Worm (Caenorhabditis elegans) whole organism, late embryonic: ENCODE measurements around the gene ncx-5.

Experiments used
- C38D4.7 ChIP-seq: fragments of 200-800 bp; sonication (Bioruptor generic); optimal IDR thresholded peaks from 2 replicates; lab custom pipeline; 2018; ENCODE audit warnings: mild to moderate bottlenecking, missing genetic modification characterization, moderate library complexity, missing compliant biosample characterization
- F13H6.1 ChIP-seq: sonication (generic microtip); optimal IDR thresholded peaks from 2 replicates; lab custom pipeline; 2016; ENCODE audit warnings: missing genetic modification characterization, missing compliant biosample characterization
- K02D7.2 ChIP-seq: sonication (generic microtip); optimal IDR thresholded peaks from 2 replicates; lab custom pipeline; 2017; ENCODE audit warnings: mild to moderate bottlenecking, missing genetic modification characterization, missing compliant biosample characterization
- T23F11.4 ChIP-seq: fragments of 200-800 bp; sonication (Bioruptor generic); optimal IDR thresholded peaks from 2 replicates; lab custom pipeline; 2018; ENCODE audit warnings: mild to moderate bottlenecking, missing genetic modification characterization, missing compliant biosample characterization
- ama-1 ChIP-seq: fragments of 150-350 bp; optimal IDR thresholded peaks from 2 replicates; lab custom pipeline; 2014
- ceh-14 ChIP-seq: sonication (generic microtip); optimal IDR thresholded peaks from 2 replicates; lab custom pipeline; 2016; ENCODE audit warnings: missing genotype, missing genetic modification characterization, missing compliant biosample characterization
- ceh-18 ChIP-seq: sonication (generic microtip); optimal IDR thresholded peaks from 2 replicates; lab custom pipeline; 2016; ENCODE audit warnings: missing genetic modification characterization, missing compliant biosample characterization
- ceh-19 ChIP-seq: fragments of 200-800 bp; sonication (Bioruptor generic); optimal IDR thresholded peaks from 2 replicates; lab custom pipeline; 2018; ENCODE audit warnings: mild to moderate bottlenecking, missing genetic modification characterization, missing compliant biosample characterization
- ceh-30 ChIP-seq: fragments of 150-350 bp; optimal IDR thresholded peaks from 2 replicates; lab custom pipeline; 2014; ENCODE audit warnings: missing biosample characterization, missing genetic modification characterization
- ceh-45 ChIP-seq: fragments of 200-800 bp; sonication (Bioruptor generic); IDR thresholded peaks from 2 replicates; pipeline ENCODE4 v1.3.6; 2022; ENCODE audit warnings: missing genetic modification reagents, missing genetic modification characterization, missing compliant biosample characterization
- ceh-6 ChIP-seq: fragments of 200-800 bp; sonication (Bioruptor generic); optimal IDR thresholded peaks from 2 replicates; lab custom pipeline; 2018; ENCODE audit warnings: mild to moderate bottlenecking, missing genetic modification characterization, missing compliant biosample characterization
- che-1 ChIP-seq: sonication (generic microtip); optimal IDR thresholded peaks from 2 replicates; lab custom pipeline; 2016; ENCODE audit warnings: mild to moderate bottlenecking, missing genetic modification characterization, missing compliant biosample characterization
- elt-2 ChIP-seq: sonication (generic microtip); optimal IDR thresholded peaks from 2 replicates; lab custom pipeline; 2016; ENCODE audit warnings: missing genetic modification reagents, missing genetic modification characterization, missing compliant biosample characterization
- ets-4 ChIP-seq: sonication (generic microtip); optimal IDR thresholded peaks from 2 replicates; lab custom pipeline; 2016; ENCODE audit warnings: missing genetic modification characterization, missing compliant biosample characterization
- hlh-15 ChIP-seq: sonication (generic microtip); optimal IDR thresholded peaks from 2 replicates; lab custom pipeline; 2016; ENCODE audit warnings: missing genetic modification characterization, missing compliant biosample characterization
- hlh-30 ChIP-seq: sonication (generic microtip); optimal IDR thresholded peaks from 2 replicates; lab custom pipeline; 2017; ENCODE audit warnings: antibody characterized with exemption, missing genetic modification characterization, missing compliant biosample characterization; ENCODE audit not compliant: insufficient read depth
- lim-6 ChIP-seq: sonication (generic microtip); optimal IDR thresholded peaks from 2 replicates; lab custom pipeline; 2016; ENCODE audit warnings: missing genetic modification characterization, missing compliant biosample characterization
- lin-11 ChIP-seq: fragments of 200-800 bp; sonication (Bioruptor generic); optimal IDR thresholded peaks from 2 replicates; lab custom pipeline; 2018; ENCODE audit warnings: mild to moderate bottlenecking, missing genetic modification characterization, missing compliant biosample characterization
- madf-2 ChIP-seq: sonication (generic microtip); optimal IDR thresholded peaks from 2 replicates; lab custom pipeline; 2017; ENCODE audit warnings: missing genetic modification characterization, missing compliant biosample characterization
- mec-3 ChIP-seq: sonication (generic microtip); optimal IDR thresholded peaks from 2 replicates; lab custom pipeline; 2016; ENCODE audit warnings: borderline replicate concordance, missing genetic modification characterization, missing compliant biosample characterization
- nfya-1 ChIP-seq: sonication (generic microtip); optimal IDR thresholded peaks from 2 replicates; lab custom pipeline; 2017; ENCODE audit warnings: missing genetic modification characterization, mild to moderate bottlenecking, missing compliant biosample characterization, antibody characterized with exemption, moderate library complexity
- nhr-11 ChIP-seq: fragments of 150-350 bp; optimal IDR thresholded peaks from 2 replicates; lab custom pipeline; 2014; ENCODE audit warnings: missing biosample characterization, missing genetic modification characterization
- pha-4 ChIP-seq: fragments of 150-350 bp; optimal IDR thresholded peaks from 2 replicates; lab custom pipeline; 2018; ENCODE audit warnings: missing biosample characterization, missing genetic modification reagents, missing genetic modification characterization
- pqm-1 ChIP-seq: sonication (generic microtip); optimal IDR thresholded peaks from 2 replicates; lab custom pipeline; 2016; ENCODE audit warnings: missing genetic modification characterization, missing compliant biosample characterization
- ref-2 ChIP-seq: sonication (generic microtip); optimal IDR thresholded peaks from 2 replicates; lab custom pipeline; 2016; ENCODE audit warnings: missing genetic modification characterization, missing compliant biosample characterization
- sdc-2 ChIP-seq: sonication (generic microtip); optimal IDR thresholded peaks from 2 replicates; lab custom pipeline; 2016; ENCODE audit warnings: missing genotype, missing genetic modification characterization, missing compliant biosample characterization
- sox-2 ChIP-seq: fragments of 200-800 bp; sonication (Bioruptor generic); IDR thresholded peaks from 2 replicates; pipeline ENCODE4 v1.3.6; 2022; ENCODE audit warnings: missing genetic modification reagents, missing genetic modification characterization, missing compliant biosample characterization
- sox-4 ChIP-seq: sonication (generic microtip); optimal IDR thresholded peaks from 2 replicates; lab custom pipeline; 2017; ENCODE audit warnings: mild to moderate bottlenecking, missing genetic modification characterization, inconsistent platforms, missing compliant biosample characterization
- syd-9 ChIP-seq: sonication (generic microtip); optimal IDR thresholded peaks from 2 replicates; lab custom pipeline; 2016; ENCODE audit warnings: mild to moderate bottlenecking, missing genetic modification characterization, moderate library complexity, missing compliant biosample characterization
- tbx-2 ChIP-seq: sonication (generic microtip); optimal IDR thresholded peaks from 2 replicates; lab custom pipeline; 2016; ENCODE audit warnings: missing genetic modification characterization, missing compliant biosample characterization
- ttx-3 ChIP-seq: sonication (generic microtip); optimal IDR thresholded peaks from 2 replicates; lab custom pipeline; 2016; ENCODE audit warnings: missing genetic modification reagents, missing genetic modification characterization, missing compliant biosample characterization
- unc-42 ChIP-seq: sonication (generic microtip); optimal IDR thresholded peaks from 2 replicates; lab custom pipeline; 2016; ENCODE audit warnings: missing genotype, missing genetic modification characterization, missing compliant biosample characterization
- unc-55 ChIP-seq: sonication (generic microtip); optimal IDR thresholded peaks from 2 replicates; lab custom pipeline; 2017; ENCODE audit warnings: missing biosample characterization, missing genetic modification reagents, missing genetic modification characterization

ncx-5 gene

DNA sequence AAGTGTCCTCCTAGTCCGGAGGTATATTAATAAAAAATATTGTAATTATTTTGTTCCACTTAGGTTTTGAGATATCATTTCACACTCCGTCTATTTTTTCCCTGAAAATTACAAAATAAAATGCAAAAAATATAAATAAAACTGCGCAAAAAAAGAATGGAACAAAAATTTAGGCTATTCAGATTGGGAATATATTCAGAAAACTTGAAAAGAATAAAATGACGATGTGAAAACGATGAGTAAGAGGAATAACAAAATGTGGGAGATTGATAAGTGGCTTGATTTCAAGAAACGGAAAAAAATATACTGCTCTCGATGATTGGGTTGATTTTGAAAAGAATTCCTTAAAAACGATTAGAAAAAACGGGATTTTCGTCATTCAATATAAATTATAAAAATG lies 24.4 kb upstream of the ncx-5 start, which contains the start of gene dmsr-8:
TSS of gene dmsr-8 (minus strand) at position 101 of the 400 bp plus-strand sequence.
- TF ChIP-seq unc-42 (no peak), ceh-6 (no peak), ceh-14 (tag; lab: Kevin White, UChicago) (no peak), ama-1 (lab: Kevin White, UChicago) (no peak), hlh-15 (tag; lab: Kevin White, UChicago) (no peak), sdc-2 (tag; lab: Kevin White, UChicago) (no peak), lim-6 (tag; lab: Kevin White, UChicago) (no peak), C38D4.7 (no peak), ceh-18 (tag; lab: Kevin White, UChicago) (no peak), K02D7.2 (tag; lab: Kevin White, UChicago) (no peak), nhr-11 (tag; lab: Kevin White, UChicago) (no peak), ttx-3 (tag; lab: Kevin White, UChicago) (no peak), hlh-30 (tag; lab: Kevin White, UChicago) (no peak), T23F11.4 (GFP tag; lab: Kevin White, UChicago) (no peak)

DNA sequence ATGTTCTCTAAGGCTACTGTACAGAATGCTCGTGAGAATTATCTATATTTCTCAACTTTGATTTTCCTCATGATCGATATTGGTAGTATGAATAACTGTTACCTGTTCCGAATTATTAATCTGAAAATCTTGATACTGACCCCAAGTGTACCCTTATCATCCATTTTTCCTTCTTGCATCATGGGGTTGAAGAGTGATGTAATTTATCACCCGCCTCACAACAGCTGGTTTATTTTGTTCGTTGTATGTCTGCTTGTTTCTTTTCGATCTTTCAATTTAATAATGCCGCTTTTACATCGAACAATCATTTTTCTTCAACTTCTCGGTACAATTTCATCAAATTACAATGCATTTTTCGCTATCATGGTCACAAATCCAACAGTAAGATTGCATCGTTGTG lies 19.0 kb upstream of the ncx-5 start, which contains the start of gene C35A5.6:
TSS of gene C35A5.6 (plus strand) at position 283 of the 400 bp plus-strand sequence.
- TF ChIP-seq syd-9 (tag; lab: Kevin White, UChicago), result no peak
- no peak for TF ChIP-seq lim-6 (tag; lab: Kevin White, UChicago)
- no peak for TF ChIP-seq ceh-18 (tag; lab: Kevin White, UChicago)
- no peak for TF ChIP-seq tbx-2 (tag; lab: Kevin White, UChicago)
- TF ChIP-seq, all 69 proteins: peak for 0

DNA sequence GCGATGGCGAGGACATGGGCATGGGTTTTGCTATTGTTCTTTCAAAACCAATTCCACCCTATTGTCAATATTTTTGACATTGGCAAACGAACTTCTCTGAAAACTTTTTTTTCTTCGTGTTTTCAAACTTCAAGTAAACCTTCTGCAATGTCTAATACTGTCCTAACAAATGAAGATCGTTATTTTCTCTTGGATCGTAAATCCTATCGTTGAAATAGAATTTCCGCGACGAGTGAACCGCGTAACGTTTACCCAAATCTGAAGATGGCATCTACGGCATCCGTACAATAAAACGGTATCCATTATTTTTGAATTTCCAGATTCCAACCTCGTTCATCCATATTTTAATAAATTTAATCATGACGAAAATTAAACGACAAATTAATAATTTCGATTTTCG lies 15.7 kb upstream of the ncx-5 start, which contains the start of gene C35A5.5:
TSS of gene C35A5.5 (plus strand) at position 301 of the 400 bp plus-strand sequence.
- no peak for TF ChIP-seq unc-42
- TF ChIP-seq che-1 (tag; lab: Kevin White, UChicago), result no peak
- TF ChIP-seq hlh-15 (tag; lab: Kevin White, UChicago), result no peak
- no peak for TF ChIP-seq elt-2 (tag; lab: Kevin White, UChicago)
- TF ChIP-seq pha-4 (tag; lab: Kevin White, UChicago), result no peak
- no peak for TF ChIP-seq C38D4.7
- no peak for TF ChIP-seq madf-2 (tag; lab: Kevin White, UChicago)
- no peak for TF ChIP-seq nfya-1 (tag; lab: Kevin White, UChicago)
- TF ChIP-seq ceh-45, result no peak

DNA sequence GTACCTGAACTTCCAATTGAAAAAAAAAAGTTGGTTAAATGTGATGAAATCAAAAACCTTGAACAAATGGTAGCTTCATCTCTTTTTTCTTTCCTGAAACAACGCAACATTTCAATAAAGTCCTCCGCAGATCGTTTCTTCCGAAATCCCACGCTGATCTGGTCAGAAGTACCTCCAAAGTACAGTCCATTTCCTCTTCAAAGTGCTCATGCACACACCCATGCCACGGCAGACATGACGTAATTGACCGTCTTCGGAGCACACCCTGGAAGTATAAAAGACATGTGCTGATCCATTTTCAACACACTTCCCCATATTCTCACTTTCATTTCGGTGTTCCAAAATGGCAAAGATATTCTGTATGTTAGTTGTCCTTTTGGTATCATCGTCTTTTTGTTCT lies 14.0 kb upstream of the ncx-5 start, which contains the start of gene C35A5.10:
TSS of gene C35A5.10 (plus strand) at position 301 of the 400 bp plus-strand sequence.
- TF ChIP-seq pqm-1 (tag; lab: Kevin White, UChicago), result no peak
- no peak for TF ChIP-seq sox-2 (GFP tag; lab: Robert Waterston, UW)
- no peak for TF ChIP-seq unc-42
- no peak for TF ChIP-seq syd-9 (tag; lab: Kevin White, UChicago)
- TF ChIP-seq C38D4.7, result no peak
- TF ChIP-seq pha-4 (tag; lab: Kevin White, UChicago), result no peak
- TF ChIP-seq ref-2 (tag; lab: Kevin White, UChicago), result no peak
- TF ChIP-seq F13H6.1 (tag; lab: Kevin White, UChicago), result no peak
- TF ChIP-seq sdc-2 (tag; lab: Kevin White, UChicago), result no peak
- no peak for TF ChIP-seq madf-2 (tag; lab: Kevin White, UChicago)
- no peak for TF ChIP-seq ceh-18 (tag; lab: Kevin White, UChicago)
- no peak for TF ChIP-seq nhr-11 (tag; lab: Kevin White, UChicago)
- no peak for TF ChIP-seq mec-3 (tag; lab: Kevin White, UChicago)
- no peak for TF ChIP-seq ceh-30 (tag; lab: Kevin White, UChicago)
- no peak for TF ChIP-seq ceh-19 (GFP tag; lab: Kevin White, UChicago)
- no peak for TF ChIP-seq hlh-15 (tag; lab: Kevin White, UChicago)
- TF ChIP-seq sox-4 (tag; lab: Kevin White, UChicago), result no peak
- no peak for TF ChIP-seq lin-11 (tag; lab: Kevin White, UChicago)
- no peak for TF ChIP-seq unc-55 (GFP tag; lab: Kevin White, UChicago)
- TF ChIP-seq ets-4 (tag; lab: Kevin White, UChicago), result no peak
